Fruit fly (Drosophila melanogaster) whole organism, embryonic: ENCODE measurements around the gene Klp67A.
A peak's percentile ranks its signal among the peaks of the same experiment; 100 is the strongest.

Experiments
- BEAF-32 ChIP-seq: fragments of 200-800 bp; sonication (Bioruptor generic); optimal IDR thresholded peaks from 3 replicates; lab custom pipeline; 2017; ENCODE audit warnings: missing biosample characterization, missing genetic modification characterization, mild to moderate bottlenecking, moderate library complexity, missing genetic modification reagents
- CG10543 ChIP-seq: fragments of 200-800 bp; sonication (Bioruptor generic); optimal IDR thresholded peaks from 3 replicates; lab custom pipeline; 2017; ENCODE audit warnings: missing biosample characterization, mild to moderate bottlenecking, missing genetic modification characterization, moderate library complexity
- CG11093 ChIP-seq: fragments of 200-800 bp; sonication (Bioruptor generic); IDR thresholded peaks from 3 replicates; pipeline ENCODE4 v1.3.6; 2022; ENCODE audit warnings: missing biosample characterization, missing genetic modification characterization
- CG12219 ChIP-seq: fragments of 200-800 bp; sonication (Bioruptor generic); optimal IDR thresholded peaks from 3 replicates; lab custom pipeline; 2018; ENCODE audit warnings: missing biosample characterization, mild to moderate bottlenecking, missing genetic modification characterization
- CG13287 ChIP-seq: fragments of 200-800 bp; sonication (Bioruptor generic); IDR thresholded peaks from 2 replicates; pipeline ENCODE4 v1.3.6; 2022; ENCODE audit warnings: missing biosample characterization, missing genetic modification characterization; ENCODE audit not compliant: partially characterized antibody
- CG16863 ChIP-seq: fragments of 200-800 bp; sonication (Bioruptor generic); optimal IDR thresholded peaks from 3 replicates; lab custom pipeline; 2016; ENCODE audit warnings: missing biosample characterization, missing genetic modification characterization
- CG17359 ChIP-seq: fragments of 200-800 bp; sonication (Bioruptor generic); optimal IDR thresholded peaks from 3 replicates; lab custom pipeline; 2018; ENCODE audit warnings: missing biosample characterization, mild to moderate bottlenecking, missing genetic modification characterization, moderate library complexity
- CG17568 ChIP-seq: fragments of 200-800 bp; sonication (Bioruptor generic); optimal IDR thresholded peaks from 2 replicates; lab custom pipeline; 2018; ENCODE audit warnings: missing biosample characterization, mild to moderate bottlenecking, missing genetic modification characterization, moderate library complexity
- CG17912 ChIP-seq: fragments of 200-800 bp; sonication (Bioruptor generic); optimal IDR thresholded peaks from 2 replicates; lab custom pipeline; 2018; ENCODE audit warnings: missing biosample characterization, mild to moderate bottlenecking, missing genetic modification characterization
- CG2712 ChIP-seq: fragments of 200-800 bp; optimal IDR thresholded peaks from 3 replicates; lab custom pipeline; 2019; ENCODE audit warnings: missing biosample characterization, mild to moderate bottlenecking, missing genetic modification characterization, moderate library complexity
- CG30403 ChIP-seq: fragments of 200-800 bp; sonication (Bioruptor generic); optimal IDR thresholded peaks from 3 replicates; lab custom pipeline; 2016; ENCODE audit warnings: missing biosample characterization, missing genetic modification characterization
- CG4617 ChIP-seq: fragments of 200-800 bp; sonication (Bioruptor generic); optimal IDR thresholded peaks from 3 replicates; lab custom pipeline; 2016; ENCODE audit warnings: missing biosample characterization, missing genetic modification characterization, borderline replicate concordance
- CG5245 ChIP-seq: fragments of 200-800 bp; sonication (Bioruptor generic); optimal IDR thresholded peaks from 3 replicates; lab custom pipeline; 2016; ENCODE audit warnings: missing biosample characterization, missing genetic modification characterization
- CG9727 ChIP-seq: fragments of 200-800 bp; sonication (Bioruptor generic); optimal IDR thresholded peaks from 3 replicates; lab custom pipeline; 2017; ENCODE audit warnings: missing biosample characterization, mild to moderate bottlenecking, missing genetic modification characterization
- CG9932 ChIP-seq: fragments of 200-800 bp; sonication (Bioruptor generic); IDR thresholded peaks from 2 replicates; pipeline ENCODE4 v1.3.6; 2022; ENCODE audit warnings: missing biosample characterization, missing genetic modification characterization
- CoRest ChIP-seq: fragments of 200-800 bp; sonication (Bioruptor generic); optimal IDR thresholded peaks from 3 replicates; lab custom pipeline; 2018; ENCODE audit warnings: missing biosample characterization, mild to moderate bottlenecking, missing genetic modification characterization, moderate library complexity
- Dref ChIP-seq: fragments of 200-800 bp; sonication (Bioruptor generic); IDR thresholded peaks from 2 replicates; pipeline ENCODE4 v1.3.6; 2022; ENCODE audit warnings: missing biosample characterization, missing genetic modification characterization
- E2f1 ChIP-seq: fragments of 200-800 bp; sonication (Bioruptor generic); IDR thresholded peaks from 2 replicates; pipeline ENCODE4 v1.3.6; 2022; ENCODE audit warnings: missing biosample characterization, missing genetic modification characterization
- Fer1 ChIP-seq: fragments of 200-800 bp; sonication (Bioruptor generic); optimal IDR thresholded peaks from 2 replicates; lab custom pipeline; 2017; ENCODE audit warnings: missing biosample characterization, mild to moderate bottlenecking, missing genetic modification characterization
- Fer3 ChIP-seq: fragments of 200-800 bp; sonication (Bioruptor generic); optimal IDR thresholded peaks from 2 replicates; lab custom pipeline; 2018; ENCODE audit warnings: missing biosample characterization, mild to moderate bottlenecking, missing genetic modification characterization, moderate library complexity
- HHEX ChIP-seq: fragments of 200-800 bp; sonication (Bioruptor generic); optimal IDR thresholded peaks from 3 replicates; lab custom pipeline; 2017; ENCODE audit warnings: missing biosample characterization, mild to moderate bottlenecking, missing genetic modification characterization, missing genetic modification reagents
- HLH4C ChIP-seq: fragments of 200-800 bp; sonication (Bioruptor generic); IDR thresholded peaks from 3 replicates; pipeline ENCODE4 v1.3.6; 2022; ENCODE audit warnings: missing biosample characterization, missing genetic modification characterization; ENCODE audit not compliant: partially characterized antibody
- Hr39 ChIP-seq: fragments of >200 bp; optimal IDR thresholded peaks from 2 replicates; lab custom pipeline; 2017
- Lpt ChIP-seq: fragments of >200 bp; optimal IDR thresholded peaks from 2 replicates; lab custom pipeline; 2018; ENCODE audit warnings: missing biosample characterization, missing genetic modification characterization
- Nf-YB ChIP-seq: fragments of 200-800 bp; sonication (Bioruptor generic); optimal IDR thresholded peaks from 3 replicates; lab custom pipeline; 2019; ENCODE audit warnings: missing biosample characterization, mild to moderate bottlenecking, missing genetic modification characterization, moderate library complexity
- Nf-YC ChIP-seq: fragments of 200-800 bp; optimal IDR thresholded peaks from 3 replicates; lab custom pipeline; 2019; ENCODE audit warnings: missing biosample characterization, mild to moderate bottlenecking, missing genetic modification characterization, moderate library complexity
- Scr ChIP-seq: fragments of 200-800 bp; sonication (Bioruptor generic); IDR thresholded peaks from 2 replicates; pipeline ENCODE4 v1.3.6; 2022; ENCODE audit warnings: missing biosample characterization, missing genetic modification characterization; ENCODE audit not compliant: partially characterized antibody
- Sry-δ ChIP-seq: fragments of 200-800 bp; sonication (Bioruptor generic); optimal IDR thresholded peaks from 2 replicates; lab custom pipeline; 2016; ENCODE audit warnings: missing biosample characterization, missing genetic modification characterization
- Trl ChIP-seq, 3 experiments: fragments of >200 bp in 2 of 3; fragments of 200-800 bp in 1 of 3; sonication (Bioruptor generic) in 1 of 3; optimal IDR thresholded peaks; 2 replicates in 1 of 3; 3 replicates in 2 of 3; lab custom pipeline; 2016 to 2017; ENCODE audit warnings: missing biosample characterization in 1 of 3, missing genetic modification characterization in 1 of 3
- chif ChIP-seq, 2 experiments: fragments of 200-800 bp; sonication (Bioruptor generic); optimal IDR thresholded peaks; 3 replicates each; lab custom pipeline; 2016; ENCODE audit warnings: missing biosample characterization in 2 of 2, missing genetic modification characterization in 2 of 2
- crol ChIP-seq: fragments of 200-800 bp; sonication (Bioruptor generic); IDR thresholded peaks from 2 replicates; pipeline ENCODE4 v1.3.6; 2022; ENCODE audit warnings: missing biosample characterization, missing genetic modification characterization
- dysf ChIP-seq: fragments of 200-800 bp; sonication (Bioruptor generic); IDR thresholded peaks from 3 replicates; pipeline ENCODE4 v1.3.6; 2022; ENCODE audit warnings: missing biosample characterization, missing genetic modification characterization
- exex ChIP-seq: fragments of 200-800 bp; sonication (Bioruptor generic); optimal IDR thresholded peaks from 4 replicates; lab custom pipeline; 2018; ENCODE audit warnings: missing biosample characterization, mild to moderate bottlenecking, missing genetic modification characterization, moderate library complexity
- fd3F ChIP-seq: fragments of 200-800 bp; sonication (Bioruptor generic); optimal IDR thresholded peaks from 2 replicates; lab custom pipeline; 2018; ENCODE audit warnings: missing biosample characterization, mild to moderate bottlenecking, missing genetic modification characterization, moderate library complexity
- gce ChIP-seq: fragments of 200-800 bp; sonication (Bioruptor generic); IDR thresholded peaks from 3 replicates; pipeline ENCODE4 v1.3.6; 2022; ENCODE audit warnings: missing biosample characterization, missing genetic modification characterization
- gcm2 ChIP-seq: fragments of 200-800 bp; sonication (Bioruptor generic); optimal IDR thresholded peaks from 2 replicates; lab custom pipeline; 2016; ENCODE audit warnings: missing biosample characterization, missing genetic modification characterization
- gro ChIP-seq: fragments of 200-800 bp; sonication (Bioruptor generic); optimal IDR thresholded peaks from 2 replicates; lab custom pipeline; 2016; ENCODE audit warnings: missing biosample characterization, missing genetic modification characterization
- hkb ChIP-seq, 2 experiments: fragments of 200-800 bp in 1 of 2; fragments of >200 bp in 1 of 2; sonication (Bioruptor generic) in 1 of 2; IDR thresholded peaks in 1 of 2; optimal IDR thresholded peaks in 1 of 2; 2 replicates each; pipeline versions ENCODE4 v1.3.6 to Lab custom; 2017 to 2022; ENCODE audit warnings: missing biosample characterization in 1 of 2, missing genetic modification characterization in 1 of 2
- kay ChIP-seq: fragments of 200-800 bp; sonication (Bioruptor generic); optimal IDR thresholded peaks from 2 replicates; lab custom pipeline; 2016; ENCODE audit warnings: missing biosample characterization, missing genetic modification characterization
- knrl ChIP-seq: fragments of 200-800 bp; sonication (Bioruptor generic); IDR thresholded peaks from 3 replicates; pipeline ENCODE4 v1.3.6; 2022; ENCODE audit warnings: missing biosample characterization, missing genetic modification characterization; ENCODE audit not compliant: partially characterized antibody
- odd ChIP-seq: fragments of 200-800 bp; sonication (Bioruptor generic); optimal IDR thresholded peaks from 2 replicates; lab custom pipeline; 2017; ENCODE audit warnings: missing biosample characterization, mild to moderate bottlenecking, missing genetic modification characterization
- onecut ChIP-seq: fragments of 200-800 bp; sonication (Bioruptor generic); IDR thresholded peaks from 2 replicates; pipeline ENCODE4 v1.3.6; 2022; ENCODE audit warnings: missing biosample characterization, missing genetic modification characterization
- phol ChIP-seq: fragments of 200-800 bp; sonication (Bioruptor generic); optimal IDR thresholded peaks from 3 replicates; lab custom pipeline; 2018; ENCODE audit warnings: missing biosample characterization, mild to moderate bottlenecking, missing genetic modification characterization, moderate library complexity
- pzg ChIP-seq: fragments of 200-800 bp; sonication (Bioruptor generic); optimal IDR thresholded peaks from 3 replicates; lab custom pipeline; 2018; ENCODE audit warnings: missing biosample characterization, mild to moderate bottlenecking, missing genetic modification characterization, moderate library complexity
- salm ChIP-seq: fragments of 200-800 bp; sonication (Bioruptor generic); optimal IDR thresholded peaks from 2 replicates; lab custom pipeline; 2018; ENCODE audit warnings: missing biosample characterization, mild to moderate bottlenecking, missing genetic modification characterization
- schlank ChIP-seq: fragments of 200-800 bp; sonication (Bioruptor generic); optimal IDR thresholded peaks from 2 replicates; lab custom pipeline; 2018; ENCODE audit warnings: missing biosample characterization, mild to moderate bottlenecking, missing genetic modification characterization
- stwl ChIP-seq: fragments of 200-800 bp; sonication (Bioruptor generic); optimal IDR thresholded peaks from 3 replicates; lab custom pipeline; 2018; ENCODE audit warnings: missing biosample characterization, mild to moderate bottlenecking, missing genetic modification characterization, moderate library complexity
- wor ChIP-seq: fragments of 200-800 bp; sonication (Bioruptor generic); IDR thresholded peaks from 2 replicates; pipeline ENCODE4 v1.3.6; 2022; ENCODE audit warnings: missing biosample characterization, missing genetic modification characterization
- zfh2 ChIP-seq: fragments of 200-800 bp; sonication (Bioruptor generic); optimal IDR thresholded peaks from 2 replicates; lab custom pipeline; 2016; ENCODE audit warnings: missing biosample characterization, missing genetic modification characterization

The Klp67A gene

DNA sequence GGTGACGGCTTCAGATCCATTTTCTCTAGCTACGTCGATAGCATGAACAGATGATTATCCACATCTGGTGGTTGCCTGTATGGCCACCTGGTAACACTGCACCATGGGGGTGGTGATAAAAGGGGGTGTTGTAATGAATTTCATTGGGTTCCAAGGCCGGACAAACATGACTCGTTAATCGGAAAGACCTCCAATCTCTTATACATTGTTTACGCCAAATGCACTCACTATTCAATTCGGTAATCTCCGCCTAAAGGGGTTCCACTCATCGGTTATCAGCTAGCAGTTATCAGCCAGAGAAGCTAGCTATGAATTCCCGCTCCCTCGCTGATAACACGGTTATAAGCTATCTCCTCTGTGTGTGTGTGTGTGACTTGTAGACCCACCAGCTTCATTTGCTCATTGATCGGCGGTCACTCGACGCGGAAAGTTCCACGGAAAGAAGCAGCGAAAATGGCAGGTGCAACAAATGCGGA is 6.6 kb downstream of the Klp67A start, which contains the start of gene Pdxk (continued):
- TF ChIP-seq Nf-YB (GFP tag; lab: Kevin White, UChicago) (peak; percentile 47), CG17568 (GFP tag; lab: Kevin White, UChicago) (peak; percentile 3), CG10543 (GFP tag; lab: Kevin White, UChicago) (peak; percentile 94), Lpt (GFP tag; lab: Kevin White, UChicago) (no peak), chif (GFP tag; optimal IDR thresholded peaks at IDR 0.05; lab: Kevin White, UChicago) (no peak), gcm2 (GFP tag; lab: Kevin White, UChicago) (no peak), HHEX (GFP tag; lab: Kevin White, UChicago) (no peak), wor (no peak), CoRest (peak; percentile 12), CG2712 (tag; lab: Kevin White, UChicago) (peak; percentile 10), kay (peak; percentile 34), Sry-δ (peak; percentile 72), onecut (GFP tag; lab: Robert Waterston, UW) (peak; percentile 69; the same call in 1 of the 2 replicates), Trl (optimal IDR thresholded peaks at IDR 0.05; lab: Kevin White, UChicago) (peak in 1 of 2 experiments; percentile 43), Trl (GFP tag; optimal IDR thresholded peaks at IDR 0.05; lab: Kevin White, UChicago) (no peak), CG12219 (GFP tag; lab: Kevin White, UChicago) (no peak), gce (GFP tag; lab: Robert Waterston, UW) (peak; percentile 46; the same call in 1 of the 3 replicates), CG30403 (GFP tag; lab: Kevin White, UChicago) (no peak), CG5245 (GFP tag; lab: Kevin White, UChicago) (no peak), dysf (GFP tag; lab: Robert Waterston, UW) (no peak; the same call in 2 of the 3 replicates), fd3F (GFP tag; lab: Kevin White, UChicago) (no peak), CG16863 (GFP tag; lab: Kevin White, UChicago) (no peak), BEAF-32 (peak; percentile 38), exex (peak; percentile 67), schlank (tag; lab: Kevin White, UChicago) (no peak), Nf-YC (tag; lab: Kevin White, UChicago) (peak; percentile 45), Hr39 (lab: Kevin White, UChicago) (no peak), Dref (GFP tag; lab: Robert Waterston, UW) (peak; percentile 67), CG13287 (GFP tag; lab: Robert Waterston, UW) (peak; percentile 48), Scr (GFP tag; lab: Robert Waterston, UW) (0 out of 2 replicates have a peak, but pooled peaks have one; percentile 39), phol (tag; lab: Kevin White, UChicago) (no peak), gro (peak; percentile 0), CG4617 (GFP tag; lab: Kevin White, UChicago) (no peak), CG11093 (GFP tag; lab: Robert Waterston, UW) (no peak), HLH4C (GFP tag; lab: Robert Waterston, UW) (0 out of 3 replicates have a peak, but pooled peaks have one; percentile 30), CG9727 (no peak), knrl (GFP tag; lab: Robert Waterston, UW) (no peak), E2f1 (GFP tag; lab: Robert Waterston, UW) (peak; percentile 10; the same call in 1 of the 2 replicates), Fer1 (GFP tag; lab: Kevin White, UChicago) (peak; percentile 31), CG9932 (GFP tag; lab: Robert Waterston, UW) (no peak), salm (tag; lab: Kevin White, UChicago) (no peak), CG17912 (no peak), stwl (tag; lab: Kevin White, UChicago) (peak; percentile 43), zfh2 (GFP tag; lab: Kevin White, UChicago) (no peak), odd (GFP tag; lab: Kevin White, UChicago) (peak; percentile 53), CG17359 (tag; lab: Kevin White, UChicago) (no peak), crol (GFP tag; lab: Robert Waterston, UW) (peak; percentile 78), Fer3 (tag; lab: Kevin White, UChicago) (peak; percentile 22), hkb (optimal IDR thresholded peaks at IDR 0.05; lab: Kevin White, UChicago) (no peak), hkb (GFP tag; IDR thresholded peaks at IDR 0.05; lab: Robert Waterston, UW) (peak; percentile 37), pzg (GFP tag; lab: Kevin White, UChicago) (peak; percentile 62)
